Fruit fly (Drosophila melanogaster): ENCODE measurements around the gene CG34178.

- TF ChIP-seq Gug (GFP tag; IDR thresholded peaks at IDR 0.05) (no peak), fd85E (GFP tag; optimal IDR thresholded peaks at IDR 0.05) (no peak), CG11902 (GFP tag; optimal IDR thresholded peaks at IDR 0.05) (no peak), acj6 (GFP tag; optimal IDR thresholded peaks at IDR 0.05) (no peak)
Measured at dm6 chr2L:4386926-4387550, 46.7 kb upstream of the CG34178 start, which contains the start of gene Psf2.
